Fruit fly (Drosophila melanogaster) whole organism, embryonic: ENCODE results near the gene CG18542.

Source experiments
- CG10979 ChIP-seq: fragments of 200-800 bp; sonication (Bioruptor generic); optimal IDR thresholded peaks from 2 replicates; lab custom pipeline; 2018; ENCODE audit warnings: missing biosample characterization, mild to moderate bottlenecking, missing genetic modification characterization, moderate library complexity
- CG14667 ChIP-seq: fragments of 200-800 bp; sonication (Bioruptor generic); IDR thresholded peaks from 2 replicates; pipeline ENCODE4 v1.3.6; 2022; ENCODE audit warnings: missing biosample characterization, missing genetic modification characterization
- CG18764 ChIP-seq: fragments of 200-800 bp; sonication (Bioruptor generic); optimal IDR thresholded peaks from 3 replicates; lab custom pipeline; 2016; ENCODE audit warnings: missing biosample characterization, missing genetic modification characterization
- CG2199 ChIP-seq: fragments of 200-800 bp; sonication (Bioruptor generic); IDR thresholded peaks from 3 replicates; pipeline ENCODE4 v1.3.6; 2022; ENCODE audit warnings: missing biosample characterization, missing genetic modification characterization
- CG3065 ChIP-seq: fragments of 200-800 bp; sonication (Bioruptor generic); optimal IDR thresholded peaks from 2 replicates; lab custom pipeline; 2016; ENCODE audit warnings: missing biosample characterization, missing genetic modification characterization
- Hmx ChIP-seq: fragments of 200-800 bp; sonication (Bioruptor generic); optimal IDR thresholded peaks from 2 replicates; lab custom pipeline; 2016; ENCODE audit warnings: missing biosample characterization, missing genetic modification characterization
- Med ChIP-seq: fragments of 200-800 bp; sonication (Bioruptor generic); peaks from one replicate; lab custom pipeline; 2016; ENCODE audit warnings: missing biosample characterization, missing genetic modification characterization, mild to moderate bottlenecking, inconsistent platforms, moderate library complexity
- Nf-YB ChIP-seq: fragments of 200-800 bp; sonication (Bioruptor generic); optimal IDR thresholded peaks from 3 replicates; lab custom pipeline; 2019; ENCODE audit warnings: missing biosample characterization, mild to moderate bottlenecking, missing genetic modification characterization, moderate library complexity
- NfI ChIP-seq: fragments of 200-800 bp; sonication (Bioruptor generic); optimal IDR thresholded peaks from 3 replicates; lab custom pipeline; 2018; ENCODE audit warnings: missing biosample characterization, mild to moderate bottlenecking, missing genetic modification characterization, moderate library complexity
- cas ChIP-seq: fragments of 200-800 bp; sonication (Bioruptor generic); IDR thresholded peaks from 2 replicates; pipeline ENCODE4 v1.3.6; 2022; ENCODE audit warnings: missing biosample characterization, missing genetic modification characterization
- cato ChIP-seq: fragments of 200-800 bp; sonication (Bioruptor generic); optimal IDR thresholded peaks from 2 replicates; lab custom pipeline; 2016; ENCODE audit warnings: missing biosample characterization, missing genetic modification characterization, borderline replicate concordance
- chinmo ChIP-seq: fragments of 200-800 bp; sonication (Bioruptor generic); IDR thresholded peaks from 4 replicates; pipeline ENCODE4 v1.3.6; 2022; ENCODE audit warnings: missing biosample characterization, missing genetic modification characterization; ENCODE audit not compliant: partially characterized antibody
- crp ChIP-seq, 2 experiments: fragments of 200-800 bp; sonication (Bioruptor generic); optimal IDR thresholded peaks; 2 replicates in 1 of 2; 3 replicates in 1 of 2; lab custom pipeline; 2017; ENCODE audit warnings: missing biosample characterization in 2 of 2, missing genetic modification characterization in 2 of 2, mild to moderate bottlenecking in 1 of 2, moderate library complexity in 1 of 2
- dmrt11E ChIP-seq: fragments of 200-800 bp; sonication (Bioruptor generic); optimal IDR thresholded peaks from 3 replicates; lab custom pipeline; 2018; ENCODE audit warnings: missing biosample characterization, mild to moderate bottlenecking, missing genetic modification characterization, moderate library complexity
- ewg ChIP-seq: fragments of 200-800 bp; sonication (Bioruptor generic); optimal IDR thresholded peaks from 3 replicates; lab custom pipeline; 2017; ENCODE audit warnings: mild to moderate bottlenecking, missing biosample characterization, missing genetic modification reagents, missing genetic modification characterization
- fd102C ChIP-seq: fragments of 200-800 bp; sonication (Bioruptor generic); optimal IDR thresholded peaks from 2 replicates; lab custom pipeline; 2018; ENCODE audit warnings: missing biosample characterization, mild to moderate bottlenecking, missing genetic modification characterization, moderate library complexity
- gem ChIP-seq: fragments of 200-800 bp; sonication (Bioruptor generic); optimal IDR thresholded peaks from 2 replicates; lab custom pipeline; 2019; ENCODE audit warnings: missing biosample characterization, mild to moderate bottlenecking, missing genetic modification characterization, moderate library complexity
- otp ChIP-seq: fragments of 200-800 bp; sonication (Bioruptor generic); IDR thresholded peaks from 3 replicates; pipeline ENCODE4, ENCODE4 v1.3.6; 2022; ENCODE audit warnings: missing biosample characterization, missing genetic modification characterization
- prd ChIP-seq, 3 experiments: fragments of >200 bp in 2 of 3; fragments of 200-800 bp in 1 of 3; sonication (Bioruptor generic) in 1 of 3; optimal IDR thresholded peaks in 2 of 3; IDR thresholded peaks in 1 of 3; 2 replicates in 2 of 3; 3 replicates in 1 of 3; pipeline versions ENCODE4 v1.3.6 to Lab custom; 2017 to 2022; ENCODE audit warnings: missing biosample characterization in 1 of 3, missing genetic modification characterization in 1 of 3
- sens ChIP-seq: fragments of 200-800 bp; sonication (Bioruptor generic); peaks from one replicate; lab custom pipeline; 2016; ENCODE audit warnings: missing biosample characterization, missing genetic modification characterization
- twi ChIP-seq: fragments of 200-800 bp; optimal IDR thresholded peaks from 2 replicates; lab custom pipeline; 2019; ENCODE audit warnings: missing biosample characterization, mild to moderate bottlenecking, missing genetic modification characterization, moderate library complexity

CG18542 gene

DNA sequence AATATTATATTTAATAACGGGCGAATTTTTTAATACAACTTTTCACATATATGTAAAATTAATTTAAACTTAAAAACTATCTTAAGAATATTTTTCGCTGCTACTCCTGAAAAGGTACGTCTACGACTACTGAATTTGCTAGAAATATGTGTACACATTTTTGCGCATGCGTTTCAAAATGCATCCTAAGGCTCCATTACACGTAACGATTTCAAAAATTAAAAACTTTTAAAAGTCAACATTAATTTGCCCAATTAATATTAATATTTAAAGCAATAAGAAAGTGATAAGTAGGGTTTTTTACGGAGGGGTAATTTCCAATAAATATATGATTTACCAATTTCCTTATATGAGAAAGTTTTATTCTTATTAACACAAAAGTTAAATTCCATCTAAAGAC, 45.2 kb downstream of the CG18542 start, which contains the start of gene FoxP (continued):
- TF ChIP-seq CG18764 (GFP tag; lab: Kevin White, UChicago) (peak; percentile 61), cato (GFP tag; lab: Kevin White, UChicago) (no peak), ewg (GFP tag; lab: Kevin White, UChicago) (peak; percentile 88)

DNA sequence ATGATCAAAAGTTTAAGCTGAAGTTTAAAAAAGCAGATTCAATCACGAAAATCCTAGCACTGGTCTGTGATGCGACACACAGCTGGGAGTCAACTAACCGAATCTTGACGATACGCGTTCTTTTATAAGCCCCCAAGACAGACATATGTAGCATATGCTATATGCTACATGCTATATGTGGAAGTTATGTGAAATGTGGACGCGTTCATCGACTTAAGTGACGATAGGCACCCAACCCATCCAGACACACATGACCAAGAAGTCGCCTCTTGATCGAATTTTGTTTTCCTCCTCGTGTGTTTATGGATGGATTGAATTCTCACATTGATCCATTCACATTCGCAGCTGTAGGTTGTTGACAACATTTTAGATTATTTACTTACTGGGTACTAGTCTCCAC, 47.6 kb downstream of the CG18542 start, which contains the start of gene alphaTub85E:
Gene alphaTub85E (minus strand): TSS at position 101 of the 400 bp plus-strand sequence.
- TF ChIP-seq fd102C (GFP tag; lab: Kevin White, UChicago) (no peak), NfI (GFP tag; lab: Kevin White, UChicago) (no peak), otp (GFP tag; lab: Robert Waterston, UW) (no peak), CG10979 (tag; lab: Kevin White, UChicago) (no peak), CG2199 (GFP tag; lab: Robert Waterston, UW) (0 out of 3 replicates have a peak, but pooled peaks have one; percentile 45), Med (GFP tag; lab: Kevin White, UChicago) (peak; percentile 50), twi (peak; percentile 20), gem (no peak), chinmo (no peak), Hmx (GFP tag; lab: Kevin White, UChicago) (no peak)
- TF ChIP-seq, all 482 proteins: peak for 3

DNA sequence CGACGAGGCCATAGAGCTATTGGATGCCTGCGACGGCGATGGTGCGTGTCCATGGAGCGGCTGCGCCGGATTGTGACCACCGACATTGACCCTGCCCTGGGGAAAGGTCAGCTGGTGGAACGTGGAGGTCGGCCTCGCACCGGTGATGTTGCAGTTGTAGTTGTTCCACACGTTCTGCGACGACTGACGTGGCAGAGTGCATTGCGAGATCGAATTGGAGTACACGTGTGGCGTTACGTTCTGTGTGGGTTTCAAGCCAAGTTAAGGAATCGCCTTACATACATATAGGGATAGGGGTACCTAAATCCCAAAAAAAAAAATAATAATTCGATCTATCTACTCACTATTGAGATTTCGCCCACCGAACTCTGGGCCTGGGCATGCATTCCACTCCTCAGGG, 49.6 kb downstream of the CG18542 start:
- TF ChIP-seq NfI (GFP tag; lab: Kevin White, UChicago): no peak
- TF ChIP-seq CG3065 (GFP tag; lab: Kevin White, UChicago): no peak
- no peak for TF ChIP-seq cas
- no peak for TF ChIP-seq crp (GFP tag; optimal IDR thresholded peaks at IDR 0.05; lab: Kevin White, UChicago)
- TF ChIP-seq dmrt11E: no peak
- no peak for TF ChIP-seq CG14667 (GFP tag; lab: Robert Waterston, UW)
- TF ChIP-seq sens (GFP tag; lab: Kevin White, UChicago): peak; percentile 26
- TF ChIP-seq prd (optimal IDR thresholded peaks at IDR 0.05; lab: Kevin White, UChicago): no peak
- TF ChIP-seq prd (GFP tag; IDR thresholded peaks at IDR 0.05; lab: Robert Waterston, UW): no peak
- peak; percentile 58 for TF ChIP-seq Med (GFP tag; lab: Kevin White, UChicago)
- TF ChIP-seq Nf-YB (GFP tag; lab: Kevin White, UChicago): no peak
